Fruit fly (Drosophila melanogaster) S2 (cell line): ENCODE data around the gene CG11342.

ENCODE experiments used
- CG8478 ChIP-seq: fragments of >200 bp; optimal IDR thresholded peaks from 2 replicates; lab custom pipeline; 2018
- CTCF ChIP-seq, 2 experiments: fragments of >200 bp; optimal IDR thresholded peaks; 2 replicates each; lab custom pipeline; 2018

CG11342 gene

dm6 chr3L:4367339-4367738, at the start of gene CG11342:
CG11342 (minus strand) TSS chr3L:4367458.
- no peak for TF ChIP-seq CTCF (optimal IDR thresholded peaks at IDR 0.05; lab: Kevin White, UChicago)
- no peak for TF ChIP-seq CG8478

- no peak for TF ChIP-seq CTCF (optimal IDR thresholded peaks at IDR 0.05; lab: Kevin White, UChicago)
Measured at dm6 chr3L:4415326-4416274, 48.3 kb upstream of the CG11342 start.

dm6 chr3L:4414579-4414978, 47.3 kb upstream of the CG11342 start:
- no peak for TF ChIP-seq CG8478
- no peak for TF ChIP-seq CTCF (optimal IDR thresholded peaks at IDR 0.05; lab: Kevin White, UChicago)

dm6 chr3L:4413800-4414446, 46.7 kb upstream of the CG11342 start:
- TF ChIP-seq CG8478 (no peak), CTCF (optimal IDR thresholded peaks at IDR 0.05; lab: Kevin White, UChicago) (no peak)

- no peak for TF ChIP-seq CTCF (optimal IDR thresholded peaks at IDR 0.05; lab: Kevin White, UChicago)
- no peak for TF ChIP-seq CG8478
Measured at dm6 chr3L:4412974-4413373, 45.7 kb upstream of the CG11342 start.

- no peak for TF ChIP-seq CTCF (optimal IDR thresholded peaks at IDR 0.05; lab: Kevin White, UChicago)
- no peak for TF ChIP-seq CG8478
Measured at dm6 chr3L:4411951-4412350, 44.7 kb upstream of the CG11342 start.

dm6 chr3L:4411025-4411873, 44.0 kb upstream of the CG11342 start:
- TF ChIP-seq CG8478 (no peak), CTCF (optimal IDR thresholded peaks at IDR 0.05; lab: Kevin White, UChicago) (no peak)

- TF ChIP-seq CG8478 (no peak), CTCF (optimal IDR thresholded peaks at IDR 0.05; lab: Kevin White, UChicago) (no peak)
Measured at dm6 chr3L:4409898-4410629, 42.8 kb upstream of the CG11342 start.

- no peak for TF ChIP-seq CG8478
Measured at dm6 chr3L:4409134-4409897, 42.1 kb upstream of the CG11342 start.

- TF ChIP-seq CTCF (optimal IDR thresholded peaks at IDR 0.05; lab: Kevin White, UChicago) (no peak), CG8478 (no peak)
Measured at dm6 chr3L:4408313-4409133, 41.3 kb upstream of the CG11342 start.

- TF ChIP-seq CTCF (optimal IDR thresholded peaks at IDR 0.05; lab: Kevin White, UChicago) (no peak), CG8478 (no peak)
Measured at dm6 chr3L:4407743-4408142, 40.5 kb upstream of the CG11342 start.

dm6 chr3L:4406653-4407257, 39.5 kb upstream of the CG11342 start, which contains the start of gene TP53INP:
TP53INP (plus strand) TSS chr3L:4406943.
- no peak for TF ChIP-seq CG8478
- no peak for TF ChIP-seq CTCF (optimal IDR thresholded peaks at IDR 0.05; lab: Kevin White, UChicago)

- no peak for TF ChIP-seq CG8478
- no peak for TF ChIP-seq CTCF (optimal IDR thresholded peaks at IDR 0.05; lab: Kevin White, UChicago)
Measured at dm6 chr3L:4405922-4406321, 38.7 kb upstream of the CG11342 start, which contains the start of gene CG15019. CG15019 (minus strand) TSS chr3L:4406059.
